Worm (Caenorhabditis elegans) whole organism, L1 larva: ENCODE measurements around the gene fbxb-24.

ENCODE experiments used
- F16B12.6 ChIP-seq: fragments of 150-350 bp; optimal IDR thresholded peaks from 2 replicates; lab custom pipeline; 2014; ENCODE audit warnings: missing biosample characterization, missing genetic modification characterization
- Y116A8C.19 ChIP-seq: sonication (generic microtip); optimal IDR thresholded peaks from 2 replicates; lab custom pipeline; 2016; ENCODE audit warnings: missing compliant biosample characterization, missing genetic modification characterization, borderline replicate concordance
- alr-1 ChIP-seq: fragments of 200-800 bp; sonication (Bioruptor generic); optimal IDR thresholded peaks from 2 replicates; lab custom pipeline; 2018; ENCODE audit warnings: borderline replicate concordance, mild to moderate bottlenecking, missing genetic modification characterization, missing compliant biosample characterization
- ceh-8 ChIP-seq: fragments of 200-800 bp; sonication (Bioruptor generic); optimal IDR thresholded peaks from 2 replicates; lab custom pipeline; 2018; ENCODE audit warnings: mild to moderate bottlenecking, missing genetic modification characterization, moderate library complexity, missing compliant biosample characterization
- ceh-90 ChIP-seq: sonication (generic microtip); optimal IDR thresholded peaks from 2 replicates; lab custom pipeline; 2016; ENCODE audit warnings: missing genetic modification characterization, missing compliant biosample characterization
- dsc-1 ChIP-seq: sonication (generic microtip); optimal IDR thresholded peaks from 2 replicates; lab custom pipeline; 2016; ENCODE audit warnings: mild to moderate bottlenecking, missing genetic modification characterization, missing compliant biosample characterization
- efl-1 ChIP-seq, 4 experiments: fragments of 150-350 bp; optimal IDR thresholded peaks in 3 of 4; peaks in 1 of 4; 1 replicate in 1 of 4; 2 replicates in 3 of 4; lab custom pipeline; 2014; ENCODE audit warnings: missing biosample characterization in 2 of 4, missing genetic modification characterization in 2 of 4, missing genetic modification reagents in 2 of 4
- elt-3 ChIP-seq, 6 experiments: fragments of 150-350 bp in 1 of 6; sonication (generic microtip); optimal IDR thresholded peaks; 2 replicates each; lab custom pipeline; 2017 to 2018; ENCODE audit warnings: missing biosample characterization in 6 of 6, missing genetic modification characterization in 6 of 6, inconsistent platforms in 1 of 6
- fkh-10 ChIP-seq: sonication (generic microtip); optimal IDR thresholded peaks from 2 replicates; lab custom pipeline; 2017; ENCODE audit warnings: missing biosample characterization, missing genetic modification reagents, missing genetic modification characterization
- fkh-4 ChIP-seq: sonication (generic microtip); optimal IDR thresholded peaks from 2 replicates; lab custom pipeline; 2016; ENCODE audit warnings: missing compliant biosample characterization, missing genetic modification characterization, borderline replicate concordance
- grh-1 ChIP-seq: fragments of 200-800 bp; sonication (Bioruptor generic); IDR thresholded peaks from 2 replicates; pipeline ENCODE4 v1.3.6; 2022; ENCODE audit warnings: missing genetic modification reagents, missing genetic modification characterization, missing compliant biosample characterization
- irx-1 ChIP-seq: sonication (generic microtip); optimal IDR thresholded peaks from 2 replicates; lab custom pipeline; 2016; ENCODE audit warnings: missing genetic modification characterization, missing compliant biosample characterization
- isw-1 ChIP-seq: fragments of 200-800 bp; sonication (Bioruptor generic); IDR thresholded peaks from 2 replicates; pipeline ENCODE4 v1.3.6; 2022; ENCODE audit warnings: missing genetic modification characterization, missing compliant biosample characterization
- jun-1 ChIP-seq: fragments of 150-350 bp; optimal IDR thresholded peaks from 2 replicates; lab custom pipeline; 2014; ENCODE audit warnings: missing biosample characterization, missing genetic modification reagents, missing genetic modification characterization
- lin-14 ChIP-seq: fragments of 200-800 bp; sonication (Bioruptor generic); optimal IDR thresholded peaks from 2 replicates; lab custom pipeline; 2018; ENCODE audit warnings: mild to moderate bottlenecking, missing genetic modification characterization, moderate library complexity, missing compliant biosample characterization
- lin-35 ChIP-seq, 2 experiments: fragments of 150-350 bp; optimal IDR thresholded peaks; 2 replicates each; lab custom pipeline; 2014; ENCODE audit warnings: missing biosample characterization in 2 of 2, missing genetic modification characterization in 2 of 2, missing genetic modification reagents in 2 of 2
- lir-3 ChIP-seq: sonication (generic microtip); optimal IDR thresholded peaks from 2 replicates; lab custom pipeline; 2016; ENCODE audit warnings: mild to moderate bottlenecking, missing genetic modification characterization, moderate library complexity, missing compliant biosample characterization; ENCODE audit not compliant: poor library complexity
- mab-9 ChIP-seq: fragments of 200-800 bp; sonication (Bioruptor generic); IDR thresholded peaks from 2 replicates; pipeline ENCODE4 v1.3.6; 2022; ENCODE audit warnings: missing genetic modification reagents, missing genetic modification characterization, missing compliant biosample characterization
- mdl-1 ChIP-seq, 2 experiments: fragments of 150-350 bp; optimal IDR thresholded peaks; 2 replicates each; lab custom pipeline; 2014 to 2017; ENCODE audit warnings: missing biosample characterization in 2 of 2, missing genetic modification characterization in 2 of 2, inconsistent platforms in 1 of 2
- mef-2 ChIP-seq: fragments of 150-350 bp; optimal IDR thresholded peaks from 2 replicates; lab custom pipeline; 2014; ENCODE audit warnings: missing biosample characterization, missing genetic modification characterization
- mep-1 ChIP-seq: fragments of 150-350 bp; optimal IDR thresholded peaks from 2 replicates; lab custom pipeline; 2014; ENCODE audit warnings: missing biosample characterization, missing genetic modification characterization
- nhr-12 ChIP-seq: sonication (generic microtip); optimal IDR thresholded peaks from 2 replicates; lab custom pipeline; 2017; ENCODE audit warnings: missing biosample characterization, missing genetic modification characterization
- nhr-19 ChIP-seq: fragments of 200-800 bp; sonication (Bioruptor generic); conservative IDR thresholded peaks from 2 replicates; pipeline ENCODE4 v1.3.6; 2022; ENCODE audit warnings: missing genetic modification characterization, missing compliant biosample characterization
- nhr-237 ChIP-seq: fragments of 150-350 bp; optimal IDR thresholded peaks from 2 replicates; lab custom pipeline; 2014; ENCODE audit warnings: missing biosample characterization, missing genetic modification characterization
- nhr-28 ChIP-seq: fragments of 150-350 bp; optimal IDR thresholded peaks from 2 replicates; lab custom pipeline; 2014; ENCODE audit warnings: missing biosample characterization, missing genetic modification characterization
- nhr-76 ChIP-seq: sonication (generic microtip); optimal IDR thresholded peaks from 2 replicates; lab custom pipeline; 2017; ENCODE audit warnings: missing biosample characterization, missing genetic modification characterization
- nhr-77 ChIP-seq: fragments of 150-350 bp; optimal IDR thresholded peaks from 2 replicates; lab custom pipeline; 2014; ENCODE audit warnings: missing biosample characterization, missing genetic modification characterization
- nhr-84 ChIP-seq: sonication (generic microtip); optimal IDR thresholded peaks from 2 replicates; lab custom pipeline; 2017; ENCODE audit warnings: missing biosample characterization, missing genetic modification characterization
- nhr-85 ChIP-seq: sonication (generic microtip); peaks from one replicate; lab custom pipeline; 2016; ENCODE audit warnings: missing genetic modification characterization, inconsistent platforms, missing compliant biosample characterization
- pag-3 ChIP-seq: sonication (generic microtip); optimal IDR thresholded peaks from 2 replicates; lab custom pipeline; 2017; ENCODE audit warnings: missing genetic modification characterization, mild to moderate bottlenecking, missing compliant biosample characterization, antibody characterized with exemption, borderline replicate concordance; ENCODE audit not compliant: insufficient read depth
- snpc-4 ChIP-seq: fragments of 150-350 bp; optimal IDR thresholded peaks from 2 replicates; lab custom pipeline; 2014; ENCODE audit warnings: missing biosample characterization, missing genetic modification characterization
- sox-4 ChIP-seq: sonication (generic microtip); optimal IDR thresholded peaks from 2 replicates; lab custom pipeline; 2016; ENCODE audit warnings: missing genetic modification characterization, missing compliant biosample characterization
- tbx-2 ChIP-seq: sonication (generic microtip); optimal IDR thresholded peaks from 2 replicates; lab custom pipeline; 2016; ENCODE audit warnings: missing genetic modification characterization, missing compliant biosample characterization
- unc-30 ChIP-seq: sonication (generic microtip); optimal IDR thresholded peaks from 2 replicates; lab custom pipeline; 2017; ENCODE audit warnings: missing biosample characterization, missing genetic modification characterization
- vab-15 ChIP-seq: sonication (generic microtip); optimal IDR thresholded peaks from 2 replicates; lab custom pipeline; 2017; ENCODE audit warnings: missing genotype, mild to moderate bottlenecking, missing genetic modification characterization, missing compliant biosample characterization
- zag-1 ChIP-seq: fragments of 150-350 bp; optimal IDR thresholded peaks from 2 replicates; lab custom pipeline; 2014; ENCODE audit warnings: missing biosample characterization, missing genetic modification characterization
- ztf-4 ChIP-seq: fragments of 150-350 bp; optimal IDR thresholded peaks from 2 replicates; lab custom pipeline; 2014; ENCODE audit warnings: missing biosample characterization, missing genetic modification characterization

fbxb-24 gene

ce11 chrIII:11921658-11922098, 12.9 kb downstream of the fbxb-24 start, which contains the start of gene Y56A3A.22 (continued):
- TF ChIP-seq jun-1 (tag; lab: Kevin White, UChicago) (no peak), ceh-8 (GFP tag; lab: Kevin White, UChicago) (no peak), elt-3 (tag; optimal IDR thresholded peaks at IDR 0.05; lab: Kevin White, UChicago) (no peak), lir-3 (tag; lab: Kevin White, UChicago) (no peak), efl-1 (optimal IDR thresholded peaks at IDR 0.05; lab: Kevin White, UChicago) (peak; percentile 7 to 18), efl-1 (GFP tag; optimal IDR thresholded peaks at IDR 0.05 in 1 of 2; lab: Kevin White, UChicago) (peak in 1 of 2 experiments; percentile 91), unc-30 (tag; lab: Kevin White, UChicago) (no peak), nhr-85 (tag; lab: Kevin White, UChicago) (no peak), pag-3 (tag; lab: Kevin White, UChicago) (no peak)

- no peak for TF ChIP-seq F16B12.6 (tag; lab: Kevin White, UChicago)
- TF ChIP-seq efl-1 (optimal IDR thresholded peaks at IDR 0.05; lab: Kevin White, UChicago), result no peak
- TF ChIP-seq efl-1 (GFP tag; optimal IDR thresholded peaks at IDR 0.05 in 1 of 2; lab: Kevin White, UChicago), result peak in 1 of 2 experiments; percentile 2
- TF ChIP-seq, all 84 proteins: peak for 1
These were observed 14.8 kb downstream of the fbxb-24 start, which contains the start of gene nft-1 for ce11 chrIII:11923586-11923985. TSS of gene nft-1 (plus strand) at chrIII:11923886.

ce11 chrIII:11930899-11931298, 22.1 kb downstream of the fbxb-24 start:
- TF ChIP-seq mab-9 (GFP tag; lab: Robert Waterston, UW) (no peak), efl-1 (optimal IDR thresholded peaks at IDR 0.05; lab: Kevin White, UChicago) (no peak), efl-1 (GFP tag; optimal IDR thresholded peaks at IDR 0.05 in 1 of 2; lab: Kevin White, UChicago) (peak in 1 of 2 experiments; percentile 54), zag-1 (no peak), mep-1 (tag; lab: Kevin White, UChicago) (no peak), nhr-19 (GFP tag; lab: Robert Waterston, UW) (0 out of 2 replicates have a peak, but pooled peaks have one; percentile 2), nhr-85 (tag; lab: Kevin White, UChicago) (no peak), mdl-1 (tag; optimal IDR thresholded peaks at IDR 0.05; lab: Kevin White, UChicago) (no peak)

ce11 chrIII:11931960-11932359, 23.2 kb downstream of the fbxb-24 start:
- TF ChIP-seq nhr-85 (tag; lab: Kevin White, UChicago) (peak; percentile 30), isw-1 (GFP tag; lab: Robert Waterston, UW) (no peak), nhr-28 (tag; lab: Kevin White, UChicago) (no peak)

- no peak for TF ChIP-seq snpc-4 (tag; lab: Kevin White, UChicago)
- TF ChIP-seq lin-14 (GFP tag; lab: Kevin White, UChicago), result no peak
- no peak for TF ChIP-seq mab-9 (GFP tag; lab: Robert Waterston, UW)
- TF ChIP-seq dsc-1 (tag; lab: Kevin White, UChicago), result no peak
- no peak for TF ChIP-seq nhr-19 (GFP tag; lab: Robert Waterston, UW)
- TF ChIP-seq mef-2 (tag; lab: Kevin White, UChicago), result no peak
- TF ChIP-seq ceh-90, result no peak
- no peak for TF ChIP-seq mep-1 (tag; lab: Kevin White, UChicago)
- TF ChIP-seq nhr-84, result no peak
- TF ChIP-seq nhr-237, result no peak
- no peak for TF ChIP-seq nhr-12 (tag; lab: Kevin White, UChicago)
- no peak for TF ChIP-seq Y116A8C.19 (tag; lab: Kevin White, UChicago)
- TF ChIP-seq fkh-4 (tag; lab: Kevin White, UChicago), result no peak
- no peak for TF ChIP-seq zag-1
- TF ChIP-seq irx-1 (tag; lab: Kevin White, UChicago), result no peak
- TF ChIP-seq, all 84 proteins: peak for 0
These were observed 24.8 kb downstream of the fbxb-24 start, which contains the start of gene dolk-1 for ce11 chrIII:11933539-11933938. TSS of gene dolk-1 (minus strand) at chrIII:11933639.

- TF ChIP-seq lin-14 (GFP tag; lab: Kevin White, UChicago), result no peak
- TF ChIP-seq ztf-4, result no peak
- no peak for TF ChIP-seq jun-1 (tag; lab: Kevin White, UChicago)
- TF ChIP-seq mep-1 (tag; lab: Kevin White, UChicago), result peak; percentile 1
- TF ChIP-seq tbx-2 (tag; lab: Kevin White, UChicago), result no peak
- peak; percentile 83 for TF ChIP-seq dsc-1 (tag; lab: Kevin White, UChicago)
- TF ChIP-seq vab-15 (tag; lab: Kevin White, UChicago), result no peak
- TF ChIP-seq nhr-84, result no peak
- no peak for TF ChIP-seq nhr-76 (tag; lab: Kevin White, UChicago)
- no peak for TF ChIP-seq lir-3 (tag; lab: Kevin White, UChicago)
- TF ChIP-seq nhr-77 (tag; lab: Kevin White, UChicago), result no peak
- TF ChIP-seq sox-4 (tag; lab: Kevin White, UChicago), result no peak
- no peak for TF ChIP-seq fkh-10 (GFP tag; lab: Kevin White, UChicago)
- no peak for TF ChIP-seq alr-1 (tag; lab: Kevin White, UChicago)
- TF ChIP-seq grh-1, result no peak
- peak in 1 of 2 experiments; percentile 15 for TF ChIP-seq lin-35 (GFP tag; optimal IDR thresholded peaks at IDR 0.05; lab: Kevin White, UChicago)
These were observed 26.5 kb downstream of the fbxb-24 start for ce11 chrIII:11935032-11935947.
